Fruit fly (Drosophila melanogaster) whole organism, embryonic: Measurements from ENCODE around the gene CG18563.

Experiments used
- Blimp-1 ChIP-seq: fragments of 200-800 bp; sonication (Bioruptor generic); optimal IDR thresholded peaks from 3 replicates; lab custom pipeline; 2018; ENCODE audit warnings: missing biosample characterization, missing genetic modification characterization, mild to moderate bottlenecking, moderate library complexity, missing genetic modification reagents
- CG10654 ChIP-seq: fragments of 200-800 bp; sonication (Bioruptor generic); optimal IDR thresholded peaks from 2 replicates; lab custom pipeline; 2016; ENCODE audit warnings: missing biosample characterization, missing genetic modification characterization
- CG11695 ChIP-seq: fragments of 200-800 bp; sonication (Bioruptor generic); IDR thresholded peaks from 3 replicates; pipeline ENCODE4 v1.3.6; 2022; ENCODE audit warnings: missing biosample characterization, missing genetic modification characterization
- CG12391 ChIP-seq: fragments of 200-800 bp; sonication (Bioruptor generic); optimal IDR thresholded peaks from 3 replicates; lab custom pipeline; 2018; ENCODE audit warnings: missing biosample characterization, mild to moderate bottlenecking, missing genetic modification characterization, moderate library complexity
- CG14014 ChIP-seq: fragments of 200-800 bp; sonication (Bioruptor generic); IDR thresholded peaks from 2 replicates; pipeline ENCODE4 v1.3.6; 2022; ENCODE audit warnings: missing biosample characterization, missing genetic modification characterization
- CG15514 ChIP-seq: fragments of 200-800 bp; sonication (Bioruptor generic); optimal IDR thresholded peaks from 3 replicates; lab custom pipeline; 2017; ENCODE audit warnings: missing biosample characterization, missing genetic modification characterization, mild to moderate bottlenecking, moderate library complexity, missing genetic modification reagents
- CG17385 ChIP-seq: fragments of 200-800 bp; sonication (Bioruptor generic); optimal IDR thresholded peaks from 3 replicates; lab custom pipeline; 2018; ENCODE audit warnings: missing biosample characterization, mild to moderate bottlenecking, missing genetic modification characterization
- CG18764 ChIP-seq: fragments of 200-800 bp; sonication (Bioruptor generic); optimal IDR thresholded peaks from 3 replicates; lab custom pipeline; 2016; ENCODE audit warnings: missing biosample characterization, missing genetic modification characterization
- CG32772 ChIP-seq: fragments of 200-800 bp; sonication (Bioruptor generic); IDR thresholded peaks from 2 replicates; pipeline ENCODE4 v1.3.6; 2022; ENCODE audit warnings: missing biosample characterization, missing genetic modification characterization
- CG33213 ChIP-seq: fragments of 200-800 bp; sonication (Bioruptor generic); optimal IDR thresholded peaks from 3 replicates; lab custom pipeline; 2016; ENCODE audit warnings: missing biosample characterization, missing genetic modification characterization
- CG4360 ChIP-seq: fragments of 200-800 bp; sonication (Bioruptor generic); IDR thresholded peaks from 2 replicates; pipeline ENCODE4 v1.3.6; 2022; ENCODE audit warnings: missing biosample characterization, missing genetic modification characterization
- CG4854 ChIP-seq: fragments of 200-800 bp; sonication (Bioruptor generic); optimal IDR thresholded peaks from 2 replicates; lab custom pipeline; 2016; ENCODE audit warnings: missing biosample characterization, missing genetic modification characterization, inconsistent platforms
- CG7786 ChIP-seq: fragments of 200-800 bp; sonication (Bioruptor generic); optimal IDR thresholded peaks from 2 replicates; lab custom pipeline; 2016; ENCODE audit warnings: missing biosample characterization, missing genetic modification characterization
- CG9215 ChIP-seq: fragments of 200-800 bp; sonication (Bioruptor generic); IDR thresholded peaks from 2 replicates; pipeline ENCODE4 v1.3.6; 2022; ENCODE audit warnings: missing biosample characterization, missing genetic modification characterization
- D19B ChIP-seq: fragments of 200-800 bp; sonication (Bioruptor generic); optimal IDR thresholded peaks from 2 replicates; lab custom pipeline; 2017; ENCODE audit warnings: missing biosample characterization, mild to moderate bottlenecking, missing genetic modification characterization
- Dfd ChIP-seq, 2 experiments: fragments of >200 bp; optimal IDR thresholded peaks; 2 replicates each; lab custom pipeline; 2017; ENCODE audit warnings: missing biosample characterization in 2 of 2, missing genetic modification characterization in 2 of 2
- Dp ChIP-seq: fragments of 200-800 bp; sonication (Bioruptor generic); optimal IDR thresholded peaks from 2 replicates; lab custom pipeline; 2018; ENCODE audit warnings: missing biosample characterization, mild to moderate bottlenecking, missing genetic modification characterization, moderate library complexity
- E2f2 ChIP-seq: fragments of 200-800 bp; sonication (Bioruptor generic); IDR thresholded peaks from 2 replicates; pipeline ENCODE4 v1.3.6; 2022; ENCODE audit warnings: missing biosample characterization, missing genetic modification characterization
- ERR ChIP-seq: fragments of 200-800 bp; sonication (Bioruptor generic); optimal IDR thresholded peaks from 2 replicates; lab custom pipeline; 2016; ENCODE audit warnings: missing biosample characterization, missing genetic modification characterization
- Eip74EF ChIP-seq, 2 experiments: fragments of 200-800 bp in 1 of 2; fragments of >200 bp in 1 of 2; sonication (Bioruptor generic) in 1 of 2; optimal IDR thresholded peaks; 2 replicates each; lab custom pipeline; 2017 to 2019; ENCODE audit warnings: missing biosample characterization in 2 of 2, missing genetic modification characterization in 2 of 2, mild to moderate bottlenecking in 1 of 2, moderate library complexity in 1 of 2
- Gsc ChIP-seq: fragments of 200-800 bp; sonication (Bioruptor generic); IDR thresholded peaks from 2 replicates; pipeline ENCODE4 v1.3.6; 2022; ENCODE audit warnings: missing biosample characterization, missing genetic modification characterization
- Lim3 ChIP-seq: fragments of 200-800 bp; sonication (Bioruptor generic); IDR thresholded peaks from 2 replicates; pipeline ENCODE4 v1.3.6; 2022; ENCODE audit warnings: missing biosample characterization, missing genetic modification characterization
- MTF-1 ChIP-seq: fragments of 200-800 bp; sonication (Bioruptor generic); optimal IDR thresholded peaks from 2 replicates; lab custom pipeline; 2018; ENCODE audit warnings: missing biosample characterization, mild to moderate bottlenecking, missing genetic modification characterization, borderline replicate concordance
- Mad ChIP-seq: fragments of 200-800 bp; sonication (Bioruptor generic); optimal IDR thresholded peaks from 2 replicates; lab custom pipeline; 2016; ENCODE audit warnings: missing biosample characterization, missing genetic modification characterization
- NC2α ChIP-seq: fragments of 200-800 bp; sonication (Bioruptor generic); optimal IDR thresholded peaks from 2 replicates; lab custom pipeline; 2016; ENCODE audit warnings: missing biosample characterization, missing genetic modification characterization
- Side ChIP-seq: fragments of 200-800 bp; sonication (Bioruptor generic); optimal IDR thresholded peaks from 2 replicates; lab custom pipeline; 2016; ENCODE audit warnings: missing biosample characterization, missing genetic modification characterization
- Sin3A ChIP-seq: fragments of >200 bp; optimal IDR thresholded peaks from 2 replicates; lab custom pipeline; 2018
- Spps ChIP-seq: fragments of 200-800 bp; sonication (Bioruptor generic); optimal IDR thresholded peaks from 2 replicates; lab custom pipeline; 2018; ENCODE audit warnings: missing biosample characterization, mild to moderate bottlenecking, missing genetic modification characterization
- Vsx1 ChIP-seq: fragments of 200-800 bp; sonication (Bioruptor generic); optimal IDR thresholded peaks from 2 replicates; lab custom pipeline; 2017; ENCODE audit warnings: missing biosample characterization, mild to moderate bottlenecking, missing genetic modification characterization, missing genetic modification reagents
- ap ChIP-seq: fragments of 200-800 bp; sonication (Bioruptor generic); IDR thresholded peaks from 2 replicates; pipeline ENCODE4 v1.3.6; 2022; ENCODE audit warnings: missing biosample characterization, missing genetic modification characterization
- bbx ChIP-seq: fragments of 200-800 bp; sonication (Bioruptor generic); IDR thresholded peaks from 2 replicates; pipeline ENCODE4 v1.3.6; 2022; ENCODE audit warnings: missing biosample characterization, missing genetic modification characterization; ENCODE audit not compliant: partially characterized antibody
- chn ChIP-seq: fragments of 200-800 bp; sonication (Bioruptor generic); optimal IDR thresholded peaks from 2 replicates; lab custom pipeline; 2016; ENCODE audit warnings: missing biosample characterization, missing genetic modification characterization
- crp ChIP-seq, 2 experiments: fragments of 200-800 bp; sonication (Bioruptor generic); optimal IDR thresholded peaks; 2 replicates in 1 of 2; 3 replicates in 1 of 2; lab custom pipeline; 2017; ENCODE audit warnings: missing biosample characterization in 2 of 2, missing genetic modification characterization in 2 of 2, mild to moderate bottlenecking in 1 of 2, moderate library complexity in 1 of 2
- emc ChIP-seq: fragments of 200-800 bp; sonication (Bioruptor generic); optimal IDR thresholded peaks from 2 replicates; lab custom pipeline; 2016; ENCODE audit warnings: missing biosample characterization, missing genetic modification characterization
- fu2 ChIP-seq: fragments of 200-800 bp; sonication (Bioruptor generic); optimal IDR thresholded peaks from 2 replicates; lab custom pipeline; 2016; ENCODE audit warnings: missing biosample characterization, missing genetic modification characterization
- gcm2 ChIP-seq: fragments of 200-800 bp; sonication (Bioruptor generic); optimal IDR thresholded peaks from 2 replicates; lab custom pipeline; 2016; ENCODE audit warnings: missing biosample characterization, missing genetic modification characterization
- hbn ChIP-seq: fragments of 200-800 bp; sonication (Bioruptor generic); IDR thresholded peaks from 2 replicates; pipeline ENCODE4 v1.3.6; 2022; ENCODE audit warnings: missing biosample characterization, missing genetic modification characterization; ENCODE audit not compliant: partially characterized antibody
- lab ChIP-seq: fragments of 200-800 bp; sonication (Bioruptor generic); optimal IDR thresholded peaks from 3 replicates; lab custom pipeline; 2017; ENCODE audit warnings: missing biosample characterization, missing genetic modification characterization, mild to moderate bottlenecking, moderate library complexity, missing genetic modification reagents
- lbe ChIP-seq: fragments of 200-800 bp; sonication (Bioruptor generic); optimal IDR thresholded peaks from 2 replicates; lab custom pipeline; 2016; ENCODE audit warnings: missing biosample characterization, mild to moderate bottlenecking, missing genetic modification characterization
- org-1 ChIP-seq: fragments of 200-800 bp; sonication (Bioruptor generic); optimal IDR thresholded peaks from 2 replicates; lab custom pipeline; 2017; ENCODE audit warnings: missing biosample characterization, missing genetic modification characterization
- pb ChIP-seq: fragments of 200-800 bp; sonication (Bioruptor generic); optimal IDR thresholded peaks from 3 replicates; lab custom pipeline; 2016; ENCODE audit warnings: missing biosample characterization, missing genetic modification characterization
- pho ChIP-seq: fragments of 200-800 bp; sonication (Bioruptor generic); optimal IDR thresholded peaks from 2 replicates; lab custom pipeline; 2016; ENCODE audit warnings: missing biosample characterization, missing genetic modification characterization
- phol ChIP-seq: fragments of 200-800 bp; sonication (Bioruptor generic); optimal IDR thresholded peaks from 3 replicates; lab custom pipeline; 2018; ENCODE audit warnings: missing biosample characterization, mild to moderate bottlenecking, missing genetic modification characterization, moderate library complexity
- pnt ChIP-seq: fragments of 200-800 bp; sonication (Bioruptor generic); optimal IDR thresholded peaks from 3 replicates; lab custom pipeline; 2016; ENCODE audit warnings: missing biosample characterization, missing genetic modification characterization
- pzg ChIP-seq: fragments of 200-800 bp; sonication (Bioruptor generic); optimal IDR thresholded peaks from 3 replicates; lab custom pipeline; 2018; ENCODE audit warnings: missing biosample characterization, mild to moderate bottlenecking, missing genetic modification characterization, moderate library complexity
- seq ChIP-seq: fragments of 200-800 bp; sonication (Bioruptor generic); IDR thresholded peaks from 2 replicates; pipeline ENCODE4 v1.3.6; 2022; ENCODE audit warnings: missing biosample characterization, missing genetic modification characterization
- twi ChIP-seq: fragments of 200-800 bp; optimal IDR thresholded peaks from 2 replicates; lab custom pipeline; 2019; ENCODE audit warnings: missing biosample characterization, mild to moderate bottlenecking, missing genetic modification characterization, moderate library complexity
- usp ChIP-seq: fragments of >200 bp; optimal IDR thresholded peaks from 2 replicates; lab custom pipeline; 2017; ENCODE audit warnings: missing biosample characterization, missing genetic modification characterization
- vnd ChIP-seq: fragments of 200-800 bp; sonication (Bioruptor generic); IDR thresholded peaks from 3 replicates; pipeline ENCODE4 v1.3.6; 2022; ENCODE audit warnings: missing biosample characterization, missing genetic modification characterization; ENCODE audit not compliant: partially characterized antibody

CG18563 gene

DNA sequence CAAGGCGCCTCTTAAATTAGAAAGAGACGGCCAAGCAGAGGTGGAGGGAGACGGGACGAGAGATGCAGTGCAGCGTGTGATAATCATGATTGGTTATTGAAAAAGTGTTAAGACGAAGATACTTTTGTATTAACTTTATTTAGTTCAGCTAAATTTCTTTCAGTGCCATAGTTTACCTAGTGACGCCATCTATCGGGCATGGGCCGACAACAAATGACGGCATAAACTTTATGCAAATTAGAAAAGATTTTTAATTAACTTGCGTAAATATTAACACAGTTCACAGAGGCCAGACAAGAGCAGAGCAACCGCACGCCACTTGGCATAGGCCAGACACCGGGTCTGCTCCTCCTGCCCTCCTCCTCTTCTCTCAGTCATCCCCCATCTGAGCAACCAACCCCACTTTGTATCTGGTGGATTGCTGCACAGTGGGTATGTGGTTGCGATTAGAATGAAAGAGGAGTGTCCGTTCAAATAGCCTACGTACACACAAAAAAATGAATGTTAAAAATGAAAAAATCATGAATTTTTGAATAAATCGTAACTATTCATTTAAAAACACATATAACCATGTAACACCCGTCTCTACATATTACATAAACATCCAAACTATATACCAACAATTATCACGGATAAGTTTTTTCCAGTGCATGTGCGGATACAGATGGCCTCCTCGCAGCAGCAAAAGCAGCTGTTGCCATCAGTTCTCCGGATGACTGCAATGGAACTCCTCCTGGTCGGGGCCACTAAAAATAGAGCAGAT, 8.3 kb upstream of the CG18563 start (continued):
- no peak for TF ChIP-seq pzg (GFP tag; lab: Kevin White, UChicago)
- TF ChIP-seq Gsc (GFP tag; lab: Robert Waterston, UW) = no peak
- peak; percentile 65 for TF ChIP-seq CG11695
- TF ChIP-seq twi (tag; lab: Kevin White, UChicago) = peak; percentile 87
- TF ChIP-seq Blimp-1 = peak; percentile 87
- TF ChIP-seq CG32772 (GFP tag; lab: Robert Waterston, UW) = peak; percentile 77
- TF ChIP-seq Mad (GFP tag; lab: Kevin White, UChicago) = peak; percentile 33
- peak; percentile 69 for TF ChIP-seq CG10654
- peak; percentile 76 for TF ChIP-seq pho
- TF ChIP-seq fu2 (GFP tag; lab: Kevin White, UChicago) = peak; percentile 61
- TF ChIP-seq hbn (GFP tag; lab: Robert Waterston, UW) = no peak
- peak; percentile 80 for TF ChIP-seq seq
- TF ChIP-seq pnt (GFP tag; lab: Kevin White, UChicago) = peak; percentile 77
- TF ChIP-seq ERR (GFP tag; lab: Kevin White, UChicago) = peak; percentile 61
- no peak for TF ChIP-seq lbe
- TF ChIP-seq gcm2 (GFP tag; lab: Kevin White, UChicago) = no peak
- TF ChIP-seq phol (tag; lab: Kevin White, UChicago) = peak; percentile 87
- peak; percentile 81 for TF ChIP-seq Side
- TF ChIP-seq Sin3A (lab: Kevin White, UChicago) = no peak
- no peak for TF ChIP-seq Dp
- TF ChIP-seq CG12391 = no peak
- peak; percentile 82 for TF ChIP-seq org-1 (GFP tag; lab: Kevin White, UChicago)
- TF ChIP-seq vnd (GFP tag; lab: Robert Waterston, UW) = no peak
- peak; percentile 54 for TF ChIP-seq CG15514 (GFP tag; lab: Kevin White, UChicago)
- TF ChIP-seq CG17385 (GFP tag; lab: Kevin White, UChicago) = peak; percentile 78
- TF ChIP-seq Eip74EF (GFP tag; optimal IDR thresholded peaks at IDR 0.05; lab: Kevin White, UChicago) = peak in 1 of 2 experiments; percentile 79
- peak; percentile 34 for TF ChIP-seq NC2α (GFP tag; lab: Kevin White, UChicago)
- TF ChIP-seq emc (GFP tag; lab: Kevin White, UChicago) = peak; percentile 69
- peak; percentile 59 for TF ChIP-seq Vsx1
- peak; percentile 75 for TF ChIP-seq pb (GFP tag; lab: Kevin White, UChicago)
- no peak for TF ChIP-seq Dfd (GFP tag; optimal IDR thresholded peaks at IDR 0.05; lab: Kevin White, UChicago)
- TF ChIP-seq D19B (GFP tag; lab: Kevin White, UChicago) = peak; percentile 38
- TF ChIP-seq Spps = peak; percentile 61
- no peak for TF ChIP-seq bbx (GFP tag; lab: Robert Waterston, UW)
- peak in 1 of 2 experiments; percentile 45 for TF ChIP-seq crp (GFP tag; optimal IDR thresholded peaks at IDR 0.05; lab: Kevin White, UChicago)
- peak; percentile 78 for TF ChIP-seq CG7786 (GFP tag; lab: Kevin White, UChicago)
- TF ChIP-seq Lim3 (GFP tag; lab: Robert Waterston, UW) = peak; percentile 58; the same call in 1 of the 2 replicates
- peak; percentile 69; the same call in 1 of the 2 replicates for TF ChIP-seq ap (GFP tag; lab: Robert Waterston, UW)
- peak; percentile 51; the same call in 1 of the 2 replicates for TF ChIP-seq CG4360
- peak; percentile 87 for TF ChIP-seq lab (GFP tag; lab: Kevin White, UChicago)
- TF ChIP-seq CG33213 (GFP tag; lab: Kevin White, UChicago) = peak; percentile 70
- TF ChIP-seq CG9215 = peak; percentile 48; the same call in 1 of the 2 replicates
- peak; percentile 53; the same call in 1 of the 2 replicates for TF ChIP-seq E2f2 (GFP tag; lab: Robert Waterston, UW)
- peak; percentile 60 for TF ChIP-seq chn (GFP tag; lab: Kevin White, UChicago)
- peak; percentile 52 for TF ChIP-seq MTF-1 (GFP tag; lab: Kevin White, UChicago)
- no peak for TF ChIP-seq usp (GFP tag; lab: Kevin White, UChicago)
- peak; percentile 58 for TF ChIP-seq CG4854
- peak; percentile 68 for TF ChIP-seq CG18764 (GFP tag; lab: Kevin White, UChicago)
- peak; percentile 60; the same call in 1 of the 2 replicates for TF ChIP-seq CG14014 (GFP tag; lab: Robert Waterston, UW)
